Fruit fly (Drosophila melanogaster): ENCODE results near the gene CG17271.

The CG17271 gene

DNA sequence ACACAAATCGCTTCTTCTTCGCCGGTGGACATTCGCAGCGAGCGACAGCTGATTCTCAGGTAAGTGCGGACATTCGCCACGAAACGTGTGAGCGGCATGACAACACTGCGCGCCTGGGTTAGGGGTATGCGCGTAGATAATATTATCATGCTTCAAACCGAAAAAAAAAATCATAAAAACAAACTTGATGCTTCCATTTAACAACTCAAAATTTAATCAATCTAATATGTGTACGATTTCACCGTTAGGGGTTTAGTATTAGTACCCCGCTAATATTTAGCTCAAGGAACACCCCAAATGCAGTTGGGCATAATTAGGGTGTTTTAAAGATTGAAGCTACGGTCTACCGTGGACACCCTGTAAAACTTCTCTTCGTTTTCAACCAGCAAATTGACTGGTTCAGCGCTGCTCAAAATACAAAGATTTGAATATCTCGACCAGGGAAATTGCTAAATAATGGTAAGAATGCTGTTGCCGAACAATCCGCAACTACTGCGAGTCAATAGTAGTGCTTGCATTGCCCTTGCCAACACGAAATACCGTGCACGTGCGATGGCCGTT is at the start of gene CG17271, which contains the start of gene RpS20 (continued):
- TF ChIP-seq Dll (GFP tag; IDR thresholded peaks at IDR 0.05; ENCODE audit: partially characterized antibody) (no peak), CG14667 (GFP tag; IDR thresholded peaks at IDR 0.05) (peak; percentile 81), disco-r (GFP tag; optimal IDR thresholded peaks at IDR 0.05) (peak; percentile 90), NFAT (GFP tag; IDR thresholded peaks at IDR 0.05) (peak; percentile 78), GATAe (GFP tag; conservative IDR thresholded peaks at IDR 0.05) (peak; percentile 73), zen (tag; optimal IDR thresholded peaks at IDR 0.05) (peak; percentile 88), hbn (GFP tag; IDR thresholded peaks at IDR 0.05; ENCODE audit: partially characterized antibody) (0 out of 2 replicates have a peak, but pooled peaks have one; percentile 32), CrebB (tag; optimal IDR thresholded peaks at IDR 0.05) (peak; percentile 68), CG8765 (GFP tag; IDR thresholded peaks at IDR 0.05) (peak; percentile 81), CG7271 (tag; optimal IDR thresholded peaks at IDR 0.05) (peak; percentile 59), B-H1 (GFP tag; IDR thresholded peaks at IDR 0.05) (peak; percentile 81), Dfd (GFP tag; optimal IDR thresholded peaks at IDR 0.05) (no peak), phol (tag; optimal IDR thresholded peaks at IDR 0.05) (peak; percentile 92), CG34422 (GFP tag; IDR thresholded peaks at IDR 0.05) (peak; percentile 89), CG10209 (GFP tag; optimal IDR thresholded peaks at IDR 0.05) (peak; percentile 88), Dp (GFP tag; optimal IDR thresholded peaks at IDR 0.05) (peak; percentile 44), Sry-β (GFP tag; optimal IDR thresholded peaks at IDR 0.05) (peak; percentile 77), Kr (GFP tag; optimal IDR thresholded peaks at IDR 0.05) (no peak), CG30431 (GFP tag; optimal IDR thresholded peaks at IDR 0.05) (peak; percentile 79), CG11456 (GFP tag; IDR thresholded peaks at IDR 0.05) (peak; percentile 91), klu (GFP tag; IDR thresholded peaks at IDR 0.05) (peak; percentile 82), jigr1 (GFP tag; IDR thresholded peaks at IDR 0.05) (0 out of 3 replicates have a peak, but pooled peaks have one; percentile 41), Meics (GFP tag; optimal IDR thresholded peaks at IDR 0.05) (peak; percentile 88), CG4617 (GFP tag; optimal IDR thresholded peaks at IDR 0.05; ENCODE audit: borderline replicate concordance) (peak; percentile 85), yki (optimal IDR thresholded peaks at IDR 0.05) (peak; percentile 85), abd-A (tag; optimal IDR thresholded peaks at IDR 0.05) (peak; percentile 65), slbo (GFP tag; IDR thresholded peaks at IDR 0.05) (peak; percentile 95), CG8359 (GFP tag; optimal IDR thresholded peaks at IDR 0.05; ENCODE audit: borderline replicate concordance) (peak; percentile 43), HmgZ (tag; optimal IDR thresholded peaks at IDR 0.05) (peak; percentile 96), Hey (tag; optimal IDR thresholded peaks at IDR 0.05) (peak; percentile 51), CG15696 (tag; optimal IDR thresholded peaks at IDR 0.05) (peak; percentile 85), Atf6 (GFP tag; IDR thresholded peaks at IDR 0.05) (peak; percentile 88), sim (GFP tag; IDR thresholded peaks at IDR 0.05) (peak; percentile 63), C15 (GFP tag; IDR thresholded peaks at IDR 0.05) (peak; percentile 67; the same call in 1 of the 3 replicates), hb (GFP tag; IDR thresholded peaks at IDR 0.05; ENCODE audit: partially characterized antibody) (no peak), bigmax (GFP tag; optimal IDR thresholded peaks at IDR 0.05) (peak; percentile 99), crol (GFP tag; IDR thresholded peaks at IDR 0.05) (0 out of 2 replicates have a peak, but pooled peaks have one; percentile 20), caup (GFP tag; optimal IDR thresholded peaks at IDR 0.05; ENCODE audit: severe bottlenecking) (peak; percentile 91), amos (GFP tag; IDR thresholded peaks at IDR 0.05; ENCODE audit: partially characterized antibody) (0 out of 2 replicates have a peak, but pooled peaks have one; percentile 43), Hmx (GFP tag; optimal IDR thresholded peaks at IDR 0.05) (peak; percentile 75), CG31388 (GFP tag; optimal IDR thresholded peaks at IDR 0.05) (peak; percentile 78), CG13287 (GFP tag; IDR thresholded peaks at IDR 0.05; ENCODE audit: partially characterized antibody) (peak; percentile 36), Med (GFP tag) (peak; percentile 99), tgo (GFP tag; IDR thresholded peaks at IDR 0.05) (peak; percentile 87), psq (GFP tag; optimal IDR thresholded peaks at IDR 0.05) (peak; percentile 72), luna (GFP tag; optimal IDR thresholded peaks at IDR 0.05) (peak; percentile 90), CG16779 (GFP tag; IDR thresholded peaks at IDR 0.05) (peak; percentile 74; the same call in 1 of the 2 replicates), hth (optimal IDR thresholded peaks at IDR 0.05) (no peak), bcd (GFP tag; optimal IDR thresholded peaks at IDR 0.05) (peak; percentile 90), sr (GFP tag; IDR thresholded peaks at IDR 0.05) (0 out of 3 replicates have a peak, but pooled peaks have one; percentile 5)
